Worm (Caenorhabditis elegans): ENCODE results near the gene pod-1.

ce11 chrIII:13514470-13514869 is 9.5 kb downstream of the pod-1 start, which contains the start of gene mlh-1:
- TF ChIP-seq unc-62 (GFP tag; optimal IDR thresholded peaks at IDR 0.05) (no peak), elt-2 (tag; optimal IDR thresholded peaks at IDR 0.05) (no peak), sea-2 (GFP tag; optimal IDR thresholded peaks at IDR 0.05) (no peak), mdl-1 (tag; optimal IDR thresholded peaks at IDR 0.05) (no peak), nhr-11 (tag; optimal IDR thresholded peaks at IDR 0.05) (no peak), ama-1 (optimal IDR thresholded peaks at IDR 0.05) (no peak), ceh-28 (tag; optimal IDR thresholded peaks at IDR 0.05) (peak; percentile 15), elt-3 (tag; optimal IDR thresholded peaks at IDR 0.05) (no peak), egl-5 (tag; optimal IDR thresholded peaks at IDR 0.05) (no peak), lin-15B (tag; optimal IDR thresholded peaks at IDR 0.05) (no peak), ceh-82 (tag; optimal IDR thresholded peaks at IDR 0.05) (no peak), nhr-28 (tag; optimal IDR thresholded peaks at IDR 0.05) (no peak), ceh-9 (tag; optimal IDR thresholded peaks at IDR 0.05) (no peak)
